Worm (Caenorhabditis elegans): Measurements from ENCODE around the gene set-6.

set-6 gene

ce11 chrX:11937343-11937935, 37.0 kb downstream of the set-6 start (continued):
- TF ChIP-seq zim-3 (tag; optimal IDR thresholded peaks at IDR 0.05): peak; percentile 60
- TF ChIP-seq egl-44 (GFP tag; IDR thresholded peaks at IDR 0.05): peak; percentile 89
- peak; percentile 67; the same call in 1 of the 2 replicates for TF ChIP-seq cebp-1 (GFP tag; IDR thresholded peaks at IDR 0.05)
- peak; percentile 97 for TF ChIP-seq cebp-1 (tag; optimal IDR thresholded peaks at IDR 0.05)
- peak; percentile 97 for TF ChIP-seq rcor-1 (GFP tag; IDR thresholded peaks at IDR 0.05)
- TF ChIP-seq ztf-22 (GFP tag; optimal IDR thresholded peaks at IDR 0.05): peak; percentile 78
- TF ChIP-seq tlf-1 (GFP tag; optimal IDR thresholded peaks at IDR 0.05): peak; percentile 99
- TF ChIP-seq nhr-27 (tag; optimal IDR thresholded peaks at IDR 0.05): peak; percentile 87
- TF ChIP-seq ama-1 (optimal IDR thresholded peaks at IDR 0.05): no peak
- peak; percentile 66 to 90 for TF ChIP-seq ama-1 (GFP tag; optimal IDR thresholded peaks at IDR 0.05)
- no peak for TF ChIP-seq aptf-2 (GFP tag; conservative IDR thresholded peaks at IDR 0.05)
- peak; percentile 79; the same call in 1 of the 2 replicates for TF ChIP-seq lin-26 (GFP tag; IDR thresholded peaks at IDR 0.05)
- peak; percentile 81 for TF ChIP-seq nhr-90 (tag; optimal IDR thresholded peaks at IDR 0.05)
- peak in 2 of 3 experiments; percentile 89 to 98 for TF ChIP-seq lin-35 (GFP tag; optimal IDR thresholded peaks at IDR 0.05)
- peak; percentile 64 for TF ChIP-seq athp-1 (tag; optimal IDR thresholded peaks at IDR 0.05)
- TF ChIP-seq aptf-3 (GFP tag; IDR thresholded peaks at IDR 0.05): no peak
- TF ChIP-seq egrh-3 (GFP tag; IDR thresholded peaks at IDR 0.05): no peak
- TF ChIP-seq unc-62 (GFP tag; optimal IDR thresholded peaks at IDR 0.05): peak; percentile 77
- peak; percentile 78; the same call in 1 of the 2 replicates for TF ChIP-seq let-526 (GFP tag; IDR thresholded peaks at IDR 0.05)
- peak; percentile 80 for TF ChIP-seq T07F8.4 (tag; optimal IDR thresholded peaks at IDR 0.05)
- TF ChIP-seq attf-6 (GFP tag; IDR thresholded peaks at IDR 0.05): no peak
- TF ChIP-seq xnd-1 (tag; optimal IDR thresholded peaks at IDR 0.05): no peak

- TF ChIP-seq efl-1 (GFP tag; optimal IDR thresholded peaks at IDR 0.05) (no peak), nhr-90 (tag; optimal IDR thresholded peaks at IDR 0.05) (peak; percentile 61), F57A8.1 (GFP tag; optimal IDR thresholded peaks at IDR 0.05) (no peak), hsf-1 (GFP tag; IDR thresholded peaks at IDR 0.05) (no peak), dpl-1 (GFP tag; optimal IDR thresholded peaks at IDR 0.05) (no peak), mcd-1 (GFP tag; IDR thresholded peaks at IDR 0.05) (peak; percentile 70), ceh-27 (GFP tag; optimal IDR thresholded peaks at IDR 0.05) (peak; percentile 69), pbrm-1 (GFP tag; IDR thresholded peaks at IDR 0.05) (peak; percentile 87), ztf-28 (GFP tag; IDR thresholded peaks at IDR 0.05) (peak; percentile 86), cebp-2 (GFP tag; IDR thresholded peaks at IDR 0.05) (no peak), lin-54 (GFP tag; optimal IDR thresholded peaks at IDR 0.05) (peak; percentile 50), tbp1 (GFP tag; optimal IDR thresholded peaks at IDR 0.05) (peak; percentile 96), F22D6.2 (tag; optimal IDR thresholded peaks at IDR 0.05) (peak; percentile 31), lin-40 (tag; optimal IDR thresholded peaks at IDR 0.05) (peak; percentile 83), lin-35 (GFP tag; optimal IDR thresholded peaks at IDR 0.05) (no peak), aptf-2 (GFP tag; conservative IDR thresholded peaks at IDR 0.05) (0 out of 2 replicates have a peak, but pooled peaks have one; percentile 42), nfya-2 (GFP tag; IDR thresholded peaks at IDR 0.05) (no peak), pha-4 (tag; optimal IDR thresholded peaks at IDR 0.05) (no peak), nhr-80 (tag; optimal IDR thresholded peaks at IDR 0.05) (peak; percentile 3), F55B11.4 (tag; optimal IDR thresholded peaks at IDR 0.05; ENCODE audit: borderline replicate concordance, insufficient read depth) (no peak), Y53F4B.3 (GFP tag; IDR thresholded peaks at IDR 0.05) (no peak), zfh-2 (GFP tag; conservative IDR thresholded peaks at IDR 0.05) (no peak), sea-2 (GFP tag; IDR thresholded peaks at IDR 0.05) (0 out of 2 replicates have a peak, but pooled peaks have one; percentile 12), F39B2.1 (GFP tag; IDR thresholded peaks at IDR 0.05) (no peak), B0035.1 (tag; optimal IDR thresholded peaks at IDR 0.05) (no peak), hmg-1.2 (GFP tag; IDR thresholded peaks at IDR 0.05) (peak; percentile 82), lir-1 (GFP tag; conservative IDR thresholded peaks at IDR 0.05) (peak; percentile 31; the same call in 1 of the 2 replicates), lag-1 (GFP tag; IDR thresholded peaks at IDR 0.05) (no peak), snpc-4 (GFP tag; optimal IDR thresholded peaks at IDR 0.05) (peak; percentile 33), snpc-4 (tag; optimal IDR thresholded peaks at IDR 0.05) (peak in 3 of 4 experiments; percentile 20 to 75 (median 61))
Observed at ce11 chrX:11934933-11935332, 39.5 kb downstream of the set-6 start.

Measured in whole organism, young adult.